Fruit fly (Drosophila melanogaster) whole organism, embryonic: ENCODE measurements around the gene CG3036.

Source experiments
- CG10274 ChIP-seq: fragments of 200-800 bp; sonication (Bioruptor generic); optimal IDR thresholded peaks from 3 replicates; lab custom pipeline; 2017; ENCODE audit warnings: missing biosample characterization, mild to moderate bottlenecking, missing genetic modification characterization
- CG12769 ChIP-seq: fragments of 200-800 bp; sonication (Bioruptor generic); optimal IDR thresholded peaks from 2 replicates; lab custom pipeline; 2019; ENCODE audit warnings: missing biosample characterization, mild to moderate bottlenecking, missing genetic modification characterization, moderate library complexity
- CG13424 ChIP-seq: fragments of 200-800 bp; sonication (Bioruptor generic); optimal IDR thresholded peaks from 2 replicates; lab custom pipeline; 2019; ENCODE audit warnings: missing biosample characterization, mild to moderate bottlenecking, missing genetic modification characterization, moderate library complexity
- CG15073 ChIP-seq: fragments of 200-800 bp; sonication (Bioruptor generic); optimal IDR thresholded peaks from 2 replicates; lab custom pipeline; 2016; ENCODE audit warnings: missing biosample characterization, missing genetic modification characterization
- CG17359 ChIP-seq: fragments of 200-800 bp; sonication (Bioruptor generic); optimal IDR thresholded peaks from 3 replicates; lab custom pipeline; 2018; ENCODE audit warnings: missing biosample characterization, mild to moderate bottlenecking, missing genetic modification characterization, moderate library complexity
- D ChIP-seq, 2 experiments: fragments of 200-800 bp in 1 of 2; fragments of >200 bp in 1 of 2; sonication (Bioruptor generic) in 1 of 2; optimal IDR thresholded peaks; 2 replicates in 1 of 2; 3 replicates in 1 of 2; lab custom pipeline; 2017; ENCODE audit warnings: mild to moderate bottlenecking in 1 of 2, missing biosample characterization in 1 of 2, missing genetic modification characterization in 1 of 2, missing genetic modification reagents in 1 of 2
- Gug ChIP-seq: fragments of 200-800 bp; sonication (Bioruptor generic); IDR thresholded peaks from 4 replicates; pipeline ENCODE4 v1.3.6; 2022; ENCODE audit warnings: missing biosample characterization, missing genetic modification characterization
- dmrt99B ChIP-seq: fragments of 200-800 bp; sonication (Bioruptor generic); optimal IDR thresholded peaks from 2 replicates; lab custom pipeline; 2018; ENCODE audit warnings: missing biosample characterization, mild to moderate bottlenecking, missing genetic modification characterization, moderate library complexity
- ewg ChIP-seq: fragments of 200-800 bp; sonication (Bioruptor generic); optimal IDR thresholded peaks from 3 replicates; lab custom pipeline; 2017; ENCODE audit warnings: mild to moderate bottlenecking, missing biosample characterization, missing genetic modification reagents, missing genetic modification characterization
- hth ChIP-seq: fragments of >200 bp; optimal IDR thresholded peaks from 2 replicates; lab custom pipeline; 2017; ENCODE audit warnings: inconsistent platforms
- ranshi ChIP-seq: fragments of 200-800 bp; sonication (Bioruptor generic); IDR thresholded peaks from 2 replicates; pipeline ENCODE4 v1.3.6; 2022; ENCODE audit warnings: missing biosample characterization, missing genetic modification characterization
- sisA ChIP-seq: fragments of 200-800 bp; sonication (Bioruptor generic); IDR thresholded peaks from 2 replicates; pipeline ENCODE4 v1.3.6; 2022; ENCODE audit warnings: missing biosample characterization, missing genetic modification characterization

- TF ChIP-seq CG10274 (GFP tag; lab: Kevin White, UChicago) = no peak
- TF ChIP-seq CG17359 = no peak
- TF ChIP-seq ranshi (GFP tag; lab: Robert Waterston, UW) = no peak
- no peak for TF ChIP-seq CG15073
- no peak for TF ChIP-seq Gug (GFP tag; lab: Robert Waterston, UW)
- TF ChIP-seq CG12769 (tag; lab: Kevin White, UChicago) = no peak
- TF ChIP-seq ewg (GFP tag; lab: Kevin White, UChicago) = no peak
- no peak for TF ChIP-seq dmrt99B (tag; lab: Kevin White, UChicago)
- no peak for TF ChIP-seq sisA
- no peak for TF ChIP-seq hth (lab: Kevin White, UChicago)
- no peak for TF ChIP-seq D (optimal IDR thresholded peaks at IDR 0.05; lab: Kevin White, UChicago)
- no peak for TF ChIP-seq D (GFP tag; optimal IDR thresholded peaks at IDR 0.05; lab: Kevin White, UChicago)
- no peak for TF ChIP-seq CG13424 (tag; lab: Kevin White, UChicago)
Measured at dm6 chr2L:4868383-4868782, 23.5 kb upstream of the CG3036 start.
